Worm (Caenorhabditis elegans) whole organism, L3 larva: ENCODE measurements around the gene usp-50.
"Not testable (repeated sequence)": the region's sequence is repeated elsewhere in the genome, so short reads cannot be mapped to it uniquely, and the experiment has no call there.

Experiments used
- ZK546.5 ChIP-seq: sonication (generic microtip); optimal IDR thresholded peaks from 2 replicates; lab custom pipeline; 2017; ENCODE audit warnings: missing biosample characterization, missing genetic modification characterization
- aly-2 ChIP-seq: fragments of 150-350 bp; optimal IDR thresholded peaks from 2 replicates; lab custom pipeline; 2014; ENCODE audit warnings: missing biosample characterization, missing genetic modification characterization
- ama-1 ChIP-seq: fragments of 150-350 bp; optimal IDR thresholded peaks from 2 replicates; lab custom pipeline; 2018
- ceh-16 ChIP-seq: sonication (generic microtip); optimal IDR thresholded peaks from 2 replicates; lab custom pipeline; 2017; ENCODE audit warnings: missing biosample characterization, missing genetic modification characterization
- ceh-28 ChIP-seq: fragments of 150-350 bp; optimal IDR thresholded peaks from 2 replicates; lab custom pipeline; 2014; ENCODE audit warnings: missing biosample characterization, missing genetic modification reagents, missing genetic modification characterization
- ceh-82 ChIP-seq: fragments of 150-350 bp; optimal IDR thresholded peaks from 2 replicates; lab custom pipeline; 2014; ENCODE audit warnings: missing biosample characterization, missing genetic modification characterization
- ceh-9 ChIP-seq: sonication (generic microtip); optimal IDR thresholded peaks from 2 replicates; lab custom pipeline; 2018; ENCODE audit warnings: missing biosample characterization, missing genetic modification characterization
- egl-27 ChIP-seq: sonication (generic microtip); optimal IDR thresholded peaks from 4 replicates; lab custom pipeline; 2017; ENCODE audit warnings: missing biosample characterization, missing genetic modification reagents, missing genetic modification characterization
- egl-5 ChIP-seq: fragments of 150-350 bp; optimal IDR thresholded peaks from 2 replicates; lab custom pipeline; 2017; ENCODE audit warnings: missing biosample characterization, missing genetic modification reagents, missing genetic modification characterization, inconsistent platforms
- elt-2 ChIP-seq: sonication (generic microtip); optimal IDR thresholded peaks from 2 replicates; lab custom pipeline; 2016; ENCODE audit warnings: missing genetic modification reagents, mild to moderate bottlenecking, missing genetic modification characterization, missing compliant biosample characterization
- elt-3 ChIP-seq, 3 experiments: fragments of 150-350 bp in 1 of 3; sonication (generic microtip) in 2 of 3; optimal IDR thresholded peaks; 2 replicates in 2 of 3; 4 replicates in 1 of 3; lab custom pipeline; 2014 to 2017; ENCODE audit warnings: missing biosample characterization in 3 of 3, missing genetic modification characterization in 3 of 3
- eor-1 ChIP-seq, 2 experiments: fragments of 150-350 bp; optimal IDR thresholded peaks; 2 replicates each; lab custom pipeline; 2014 to 2018; ENCODE audit warnings: missing biosample characterization in 2 of 2, missing genetic modification characterization in 2 of 2
- fkh-10 ChIP-seq: sonication (generic microtip); optimal IDR thresholded peaks from 2 replicates; lab custom pipeline; 2017; ENCODE audit warnings: missing biosample characterization, missing genetic modification reagents, missing genetic modification characterization
- fos-1 ChIP-seq: fragments of 150-350 bp; optimal IDR thresholded peaks from 2 replicates; lab custom pipeline; 2014; ENCODE audit warnings: missing biosample characterization, missing genetic modification characterization
- hmg-11 ChIP-seq: sonication (generic microtip); optimal IDR thresholded peaks from 2 replicates; lab custom pipeline; 2016; ENCODE audit warnings: missing genetic modification characterization, missing compliant biosample characterization
- jun-1 ChIP-seq: fragments of 150-350 bp; optimal IDR thresholded peaks from 2 replicates; lab custom pipeline; 2014; ENCODE audit warnings: missing biosample characterization, missing genetic modification reagents, missing genetic modification characterization
- lin-15B ChIP-seq: fragments of 150-350 bp; optimal IDR thresholded peaks from 2 replicates; lab custom pipeline; 2014; ENCODE audit warnings: missing biosample characterization, missing genetic modification characterization
- lin-39 ChIP-seq: fragments of 150-350 bp; optimal IDR thresholded peaks from 2 replicates; lab custom pipeline; 2018; ENCODE audit warnings: missing biosample characterization, missing genetic modification reagents, missing genetic modification characterization
- lsy-12 ChIP-seq: sonication (generic microtip); optimal IDR thresholded peaks from 2 replicates; lab custom pipeline; 2016; ENCODE audit warnings: mild to moderate bottlenecking, missing genetic modification characterization, missing compliant biosample characterization
- mdl-1 ChIP-seq: fragments of 150-350 bp; optimal IDR thresholded peaks from 2 replicates; lab custom pipeline; 2014; ENCODE audit warnings: missing biosample characterization, missing genetic modification characterization
- nfya-1 ChIP-seq: sonication (generic microtip); optimal IDR thresholded peaks from 2 replicates; lab custom pipeline; 2017; ENCODE audit warnings: missing genetic modification characterization, mild to moderate bottlenecking, missing compliant biosample characterization, antibody characterized with exemption, moderate library complexity; ENCODE audit not compliant: insufficient read depth
- nhr-11 ChIP-seq: fragments of 150-350 bp; optimal IDR thresholded peaks from 2 replicates; lab custom pipeline; 2014; ENCODE audit warnings: missing biosample characterization, missing genetic modification characterization
- nhr-12 ChIP-seq: fragments of 150-350 bp; optimal IDR thresholded peaks from 2 replicates; lab custom pipeline; 2014; ENCODE audit warnings: missing biosample characterization, missing genetic modification characterization
- nhr-23 ChIP-seq: fragments of 150-350 bp; optimal IDR thresholded peaks from 2 replicates; lab custom pipeline; 2014; ENCODE audit warnings: missing biosample characterization, missing genetic modification reagents, missing genetic modification characterization
- nhr-25 ChIP-seq: sonication (generic microtip); optimal IDR thresholded peaks from 2 replicates; lab custom pipeline; 2017; ENCODE audit warnings: missing biosample characterization, missing genetic modification characterization
- nhr-43 ChIP-seq: sonication (generic microtip); optimal IDR thresholded peaks from 2 replicates; lab custom pipeline; 2016; ENCODE audit warnings: mild to moderate bottlenecking, missing genetic modification characterization, missing compliant biosample characterization; ENCODE audit not compliant: poor library complexity, severe bottlenecking
- nhr-67 ChIP-seq: fragments of 150-350 bp; optimal IDR thresholded peaks from 2 replicates; lab custom pipeline; 2014; ENCODE audit warnings: missing biosample characterization, missing genetic modification characterization
- nhr-77 ChIP-seq: fragments of 150-350 bp; optimal IDR thresholded peaks from 2 replicates; lab custom pipeline; 2014; ENCODE audit warnings: missing biosample characterization, missing genetic modification characterization
- pha-4 ChIP-seq: fragments of 150-350 bp; optimal IDR thresholded peaks from 2 replicates; lab custom pipeline; 2014; ENCODE audit warnings: missing biosample characterization, missing genetic modification reagents, missing genetic modification characterization
- sea-2 ChIP-seq: fragments of 150-350 bp; sonication (generic microtip); optimal IDR thresholded peaks from 4 replicates; lab custom pipeline; 2014; ENCODE audit warnings: missing biosample characterization, missing genetic modification reagents, missing genetic modification characterization
- skn-1 ChIP-seq: fragments of 150-350 bp; optimal IDR thresholded peaks from 2 replicates; lab custom pipeline; 2014; ENCODE audit warnings: missing biosample characterization, missing genetic modification characterization
- tbx-2 ChIP-seq: sonication (generic microtip); optimal IDR thresholded peaks from 2 replicates; lab custom pipeline; 2016; ENCODE audit warnings: mild to moderate bottlenecking, missing genetic modification characterization, missing compliant biosample characterization
- unc-39 ChIP-seq: sonication (generic microtip); optimal IDR thresholded peaks from 4 replicates; lab custom pipeline; 2017; ENCODE audit warnings: missing biosample characterization, missing genetic modification characterization
- unc-62 ChIP-seq: fragments of 150-350 bp; sonication (generic microtip); optimal IDR thresholded peaks from 4 replicates; lab custom pipeline; 2014; ENCODE audit warnings: missing biosample characterization, missing genetic modification reagents, missing genetic modification characterization
- zag-1 ChIP-seq: fragments of 150-350 bp; optimal IDR thresholded peaks from 2 replicates; lab custom pipeline; 2014; ENCODE audit warnings: missing biosample characterization, missing genetic modification characterization
- ztf-11 ChIP-seq: fragments of 150-350 bp; optimal IDR thresholded peaks from 2 replicates; lab custom pipeline; 2014; ENCODE audit warnings: missing biosample characterization, missing genetic modification characterization

usp-50 gene

DNA sequence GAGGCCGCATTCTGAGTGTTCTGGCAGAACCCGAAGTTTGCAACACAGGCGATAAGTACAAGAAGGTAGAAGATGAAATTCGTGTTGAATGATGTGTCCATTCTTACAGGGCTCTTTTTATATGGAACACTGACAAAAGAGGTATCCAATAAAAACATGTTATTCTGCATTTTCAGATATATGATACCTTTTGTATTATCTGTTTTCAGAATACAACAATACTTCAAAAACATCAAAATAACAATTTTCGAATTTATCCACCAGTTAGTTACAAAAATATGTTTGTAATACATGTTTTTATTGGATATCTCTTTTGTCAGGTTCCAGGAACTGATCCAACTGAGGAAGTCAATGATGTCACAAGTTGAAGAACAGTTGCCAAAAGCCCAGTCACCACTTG lies 27.1 kb upstream of the usp-50 start, which contains the start of gene C06H5.13:
TSS of gene C06H5.13 (minus strand) at position 101 of the 400 bp plus-strand sequence.
- TF ChIP-seq hmg-11; nhr-11 (tag; lab: Kevin White, UChicago); fkh-10 (GFP tag; lab: Kevin White, UChicago): not testable (repeated sequence)

DNA sequence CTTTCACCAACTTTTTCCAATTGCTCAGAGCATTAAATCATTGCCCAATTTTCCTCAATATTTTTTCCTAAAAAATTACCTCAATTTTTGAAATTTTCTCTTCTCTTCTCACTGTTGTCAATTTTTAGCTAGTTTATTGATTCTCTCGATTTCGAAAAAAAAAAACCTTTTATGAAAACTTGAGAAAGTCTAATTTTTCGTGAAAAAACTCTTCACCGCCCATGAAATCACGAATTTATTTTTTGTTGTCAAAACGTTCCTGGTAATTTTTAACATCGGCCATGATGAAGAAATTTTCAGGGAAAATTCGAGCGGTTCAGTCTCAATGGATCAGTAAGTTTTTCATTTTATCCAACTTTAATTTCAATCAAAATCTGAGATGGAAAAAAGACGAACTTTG lies 25.2 kb upstream of the usp-50 start, which contains the start of gene fbxa-157:
TSS of gene fbxa-157 (plus strand) at position 301 of the 400 bp plus-strand sequence.
- TF ChIP-seq fos-1 (tag; lab: Kevin White, UChicago) (no peak), zag-1 (tag; lab: Kevin White, UChicago) (no peak), tbx-2 (tag; lab: Kevin White, UChicago) (no peak), pha-4 (tag; lab: Kevin White, UChicago) (no peak), eor-1 (tag; optimal IDR thresholded peaks at IDR 0.05; lab: Kevin White, UChicago) (no peak), ceh-82 (tag; lab: Kevin White, UChicago) (no peak), unc-39 (tag; lab: Kevin White, UChicago) (no peak), ztf-11 (tag; lab: Kevin White, UChicago) (no peak), egl-5 (tag; lab: Kevin White, UChicago) (no peak)

DNA sequence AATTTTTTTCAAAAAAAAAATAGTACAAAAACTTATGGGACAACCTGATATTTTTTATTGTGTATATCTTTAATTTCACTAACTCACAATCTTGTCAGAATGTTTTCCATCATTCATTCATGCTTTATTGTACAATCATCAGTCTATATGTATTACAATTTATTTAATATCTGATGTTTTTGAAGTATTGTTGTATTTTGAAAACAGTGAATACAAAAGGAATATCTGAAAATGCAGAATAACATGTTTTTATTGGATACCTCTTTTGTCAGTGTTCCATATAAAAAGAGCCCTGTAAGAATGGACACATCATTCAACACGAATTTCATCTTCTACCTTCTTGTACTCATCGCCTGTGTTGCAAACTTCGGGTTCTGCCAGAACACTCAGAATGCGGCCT lies 20.9 kb upstream of the usp-50 start, which contains the start of gene C06H5.14:
TSS of gene C06H5.14 (plus strand) at position 301 of the 400 bp plus-strand sequence.
- not testable (repeated sequence) for TF ChIP-seq jun-1, nhr-12, ztf-11 (tag; lab: Kevin White, UChicago)

DNA sequence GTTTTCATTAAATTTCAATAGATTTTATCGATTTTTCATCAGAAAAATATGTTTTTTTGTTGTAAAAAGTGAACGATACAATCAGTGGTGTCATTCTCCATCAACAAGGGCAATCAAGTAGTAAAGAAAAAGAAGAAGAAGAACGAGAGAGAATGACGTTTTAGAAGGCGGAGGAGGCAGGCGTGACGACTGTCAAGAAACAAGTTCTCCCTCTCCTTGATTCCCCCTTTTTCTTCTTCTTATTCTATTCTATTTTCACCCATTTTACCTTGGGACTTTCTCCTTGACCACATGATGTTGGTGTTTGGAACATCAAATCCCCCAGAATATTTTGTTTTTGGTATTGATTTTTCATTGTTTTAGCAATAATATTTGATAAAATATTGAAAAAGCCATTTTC lies 19.0 kb upstream of the usp-50 start:
- TF ChIP-seq nhr-12 (tag; lab: Kevin White, UChicago) = no peak
- TF ChIP-seq nhr-23 (tag; lab: Kevin White, UChicago) = peak; percentile 50
- no peak for TF ChIP-seq aly-2 (tag; lab: Kevin White, UChicago)
- TF ChIP-seq nhr-25 (tag; lab: Kevin White, UChicago) = peak; percentile 56
- peak; percentile 66 for TF ChIP-seq ceh-28

DNA sequence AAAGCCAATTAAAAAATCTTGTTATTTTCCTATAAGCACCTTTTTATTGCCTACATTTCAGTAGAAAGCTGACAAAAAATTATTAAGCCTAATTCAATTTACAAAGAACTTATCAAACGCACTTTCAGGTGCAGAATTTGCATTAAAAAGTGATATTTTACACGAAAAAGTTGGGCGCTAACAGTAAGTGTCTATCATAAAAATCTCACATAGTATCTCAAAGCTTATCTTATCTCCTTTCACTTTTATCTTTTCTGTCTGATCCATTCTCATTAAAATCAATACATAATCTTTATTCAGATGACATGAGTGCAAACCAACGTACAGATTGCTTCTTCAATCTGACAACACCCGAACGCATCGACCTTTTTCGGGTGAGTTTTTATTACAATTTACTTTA lies 14.7 kb upstream of the usp-50 start, which contains the start of gene dcar-1:
TSS of gene dcar-1 (plus strand) at position 301 of the 400 bp plus-strand sequence.
- TF ChIP-seq zag-1 (tag; lab: Kevin White, UChicago) = no peak
- TF ChIP-seq fkh-10 (GFP tag; lab: Kevin White, UChicago) = no peak

DNA sequence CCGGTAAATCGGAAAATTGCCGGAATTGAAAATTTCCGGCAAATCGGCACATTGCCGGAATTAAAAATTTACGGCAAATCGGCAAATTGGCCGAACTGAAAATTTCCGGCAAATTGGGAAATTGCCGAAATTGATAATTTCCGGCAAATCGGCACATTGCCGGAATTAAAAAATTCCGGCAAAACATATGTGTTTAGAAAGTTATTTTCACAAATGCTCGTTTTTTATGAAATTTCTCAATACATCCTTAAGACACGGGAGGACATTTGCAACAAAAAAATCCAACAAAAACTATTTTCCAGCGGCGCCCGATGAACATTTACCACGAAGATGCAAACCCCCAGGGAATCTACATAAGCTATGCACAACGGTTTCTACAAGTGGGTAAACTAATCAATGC lies 6.0 kb upstream of the usp-50 start, which contains the start of gene C06H5.8:
TSS of gene C06H5.8 (plus strand) at position 301 of the 400 bp plus-strand sequence.
- TF ChIP-seq nhr-11 (tag; lab: Kevin White, UChicago) (no peak), nhr-25 (tag; lab: Kevin White, UChicago) (no peak), lin-39 (tag; lab: Kevin White, UChicago) (no peak), zag-1 (tag; lab: Kevin White, UChicago) (no peak), elt-3 (tag; optimal IDR thresholded peaks at IDR 0.05; lab: Kevin White, UChicago) (no peak), ztf-11 (tag; lab: Kevin White, UChicago) (no peak), egl-27 (tag; lab: Kevin White, UChicago) (no peak), skn-1 (no peak), unc-62 (GFP tag; lab: Kevin White, UChicago) (no peak), mdl-1 (tag; lab: Kevin White, UChicago) (no peak), hmg-11 (no peak), tbx-2 (tag; lab: Kevin White, UChicago) (no peak), nhr-12 (tag; lab: Kevin White, UChicago) (no peak), lin-15B (tag; lab: Kevin White, UChicago) (no peak), ceh-82 (tag; lab: Kevin White, UChicago) (no peak), ama-1 (lab: Kevin White, UChicago) (no peak), ceh-9 (tag; lab: Kevin White, UChicago) (no peak)

DNA sequence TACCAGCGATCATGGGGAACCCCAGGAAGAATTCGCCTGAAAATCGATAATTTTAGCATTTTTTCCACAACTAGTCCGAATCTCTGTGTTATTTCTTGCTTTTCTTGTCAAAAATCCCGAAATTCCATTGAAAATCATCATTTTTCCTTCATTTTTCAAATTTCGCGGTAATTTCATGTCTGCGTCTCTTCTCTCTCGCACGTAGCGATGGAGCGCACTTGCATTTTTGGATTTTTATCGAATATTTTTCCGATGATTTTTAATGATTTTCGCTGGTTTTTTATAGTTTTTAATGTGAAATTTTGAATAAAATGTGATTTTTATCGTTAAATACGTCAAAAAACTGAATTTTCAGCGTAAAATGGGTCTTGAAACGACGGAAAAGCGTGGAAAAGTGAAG lies 3.3 kb upstream of the usp-50 start, which contains the start of gene E01B7.2:
TSS of gene E01B7.2 (plus strand) at position 350 of the 400 bp plus-strand sequence.
- TF ChIP-seq nhr-67 (tag; lab: Kevin White, UChicago) (no peak), lin-39 (tag; lab: Kevin White, UChicago) (peak; percentile 35), hmg-11 (peak; percentile 48), ZK546.5 (tag; lab: Kevin White, UChicago) (no peak), eor-1 (tag; optimal IDR thresholded peaks at IDR 0.05; lab: Kevin White, UChicago) (peak in 1 of 2 experiments; percentile 56), nfya-1 (tag; lab: Kevin White, UChicago) (peak; percentile 75), skn-1 (peak; percentile 96), nhr-77 (no peak), ceh-16 (tag; lab: Kevin White, UChicago) (no peak), tbx-2 (tag; lab: Kevin White, UChicago) (no peak), zag-1 (tag; lab: Kevin White, UChicago) (no peak), nhr-43 (tag; lab: Kevin White, UChicago) (no peak), aly-2 (tag; lab: Kevin White, UChicago) (no peak), nhr-23 (tag; lab: Kevin White, UChicago) (peak; percentile 89), ceh-28 (peak; percentile 64), ceh-9 (tag; lab: Kevin White, UChicago) (no peak), nhr-11 (tag; lab: Kevin White, UChicago) (no peak), elt-2 (peak; percentile 21), lsy-12 (no peak), sea-2 (GFP tag; lab: Kevin White, UChicago) (no peak), nhr-12 (tag; lab: Kevin White, UChicago) (no peak), ztf-11 (tag; lab: Kevin White, UChicago) (no peak), ama-1 (lab: Kevin White, UChicago) (no peak)
